Worm (Caenorhabditis elegans) whole organism, mixed stage, embryonic: ENCODE measurements around the gene C44E12.1.

Experiments used
- elt-3 ChIP-seq: fragments of 150-350 bp; optimal IDR thresholded peaks from 2 replicates; lab custom pipeline; 2014; ENCODE audit warnings: missing biosample characterization, missing genetic modification characterization
- lin-32 ChIP-seq: fragments of 200-800 bp; sonication (Bioruptor generic); optimal IDR thresholded peaks from 2 replicates; lab custom pipeline; 2018; ENCODE audit warnings: mild to moderate bottlenecking, missing genetic modification characterization, missing compliant biosample characterization
- mab-5 ChIP-seq: fragments of 150-350 bp; optimal IDR thresholded peaks from 2 replicates; lab custom pipeline; 2014; ENCODE audit warnings: missing biosample characterization, missing genetic modification characterization
- nhr-2 ChIP-seq: fragments of 150-350 bp; optimal IDR thresholded peaks from 2 replicates; lab custom pipeline; 2014; ENCODE audit warnings: missing biosample characterization, missing genetic modification characterization
- nhr-28 ChIP-seq: fragments of 150-350 bp; optimal IDR thresholded peaks from 2 replicates; lab custom pipeline; 2014; ENCODE audit warnings: missing biosample characterization, missing genetic modification characterization
- snpc-4 ChIP-seq: fragments of 150-350 bp; optimal IDR thresholded peaks from 2 replicates; lab custom pipeline; 2014; ENCODE audit warnings: missing biosample characterization, missing genetic modification characterization
- sptf-1 ChIP-seq: sonication (generic microtip); optimal IDR thresholded peaks from 2 replicates; lab custom pipeline; 2017; ENCODE audit warnings: mild to moderate bottlenecking, missing genetic modification characterization, moderate library complexity, missing compliant biosample characterization

DNA sequence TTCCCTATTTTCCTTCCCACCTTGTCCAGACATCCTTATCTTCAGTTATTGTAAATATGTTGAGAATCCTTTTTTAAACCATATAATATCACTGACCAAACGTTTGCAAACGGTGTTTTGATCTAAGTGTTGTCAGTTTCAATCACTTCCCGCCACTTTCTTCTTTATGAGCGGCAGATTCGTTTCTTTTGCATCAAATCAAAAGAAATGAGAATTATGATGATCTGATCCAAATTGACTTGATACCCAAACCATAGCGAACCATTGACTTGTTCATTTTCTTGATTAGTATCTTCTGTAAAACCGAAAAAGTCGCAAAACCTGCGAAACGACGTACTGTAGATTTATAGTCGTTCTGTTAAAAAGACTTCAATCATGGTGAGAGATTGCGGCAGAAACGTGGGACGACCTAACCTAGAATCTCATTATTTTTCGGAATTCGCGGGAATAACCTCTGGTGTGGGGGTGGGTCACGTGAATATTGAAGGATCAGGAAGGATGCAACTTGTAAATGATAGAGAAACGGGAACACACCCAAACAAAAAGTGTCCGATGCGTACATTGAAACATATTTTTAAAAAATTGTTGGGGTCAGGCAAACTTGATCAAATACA lies 2.7 kb upstream of the C44E12.1 start:
- TF ChIP-seq elt-3 (tag; lab: Kevin White, UChicago) (no peak), lin-32 (GFP tag; lab: Kevin White, UChicago) (no peak), nhr-28 (tag; lab: Kevin White, UChicago) (no peak), snpc-4 (tag; lab: Kevin White, UChicago) (no peak), nhr-2 (tag; lab: Kevin White, UChicago) (no peak), mab-5 (tag; lab: Kevin White, UChicago) (no peak), sptf-1 (no peak)
